Fruit fly (Drosophila melanogaster) whole organism, embryonic: Measurements from ENCODE around the gene IntS10.
A peak's percentile ranks its signal among the peaks of the same experiment; 100 is the strongest.

Experiments used
- CG10321 ChIP-seq: fragments of 200-800 bp; sonication (Bioruptor generic); IDR thresholded peaks from 2 replicates; pipeline ENCODE4 v1.3.6; 2022; ENCODE audit warnings: missing biosample characterization, missing genetic modification characterization
- CG10431 ChIP-seq: fragments of 200-800 bp; sonication (Bioruptor generic); optimal IDR thresholded peaks from 3 replicates; lab custom pipeline; 2018; ENCODE audit warnings: missing biosample characterization, mild to moderate bottlenecking, missing genetic modification characterization
- CG10565 ChIP-seq: fragments of 200-800 bp; sonication (Bioruptor generic); optimal IDR thresholded peaks from 3 replicates; lab custom pipeline; 2016; ENCODE audit warnings: missing biosample characterization, mild to moderate bottlenecking, missing genetic modification characterization
- CG11723 ChIP-seq: fragments of 200-800 bp; sonication (Bioruptor generic); optimal IDR thresholded peaks from 2 replicates; lab custom pipeline; 2017; ENCODE audit warnings: missing biosample characterization, mild to moderate bottlenecking, missing genetic modification characterization
- CG14441 ChIP-seq: fragments of 200-800 bp; sonication (Bioruptor generic); IDR thresholded peaks from 2 replicates; pipeline ENCODE4 v1.3.6; 2022; ENCODE audit warnings: missing biosample characterization, missing genetic modification characterization
- CG15269 ChIP-seq: fragments of 200-800 bp; sonication (Bioruptor generic); optimal IDR thresholded peaks from 2 replicates; lab custom pipeline; 2018; ENCODE audit warnings: missing biosample characterization, mild to moderate bottlenecking, missing genetic modification characterization, moderate library complexity
- CG15696 ChIP-seq: fragments of 200-800 bp; sonication (Bioruptor generic); optimal IDR thresholded peaks from 2 replicates; lab custom pipeline; 2019; ENCODE audit warnings: missing biosample characterization, mild to moderate bottlenecking, missing genetic modification characterization, moderate library complexity
- CG16863 ChIP-seq: fragments of 200-800 bp; sonication (Bioruptor generic); optimal IDR thresholded peaks from 3 replicates; lab custom pipeline; 2016; ENCODE audit warnings: missing biosample characterization, missing genetic modification characterization
- CG18011 ChIP-seq: fragments of 200-800 bp; sonication (Bioruptor generic); optimal IDR thresholded peaks from 2 replicates; lab custom pipeline; 2017; ENCODE audit warnings: missing biosample characterization, missing genetic modification characterization, mild to moderate bottlenecking, moderate library complexity, missing genotype
- CG3838 ChIP-seq: fragments of 200-800 bp; sonication (Bioruptor generic); optimal IDR thresholded peaks from 3 replicates; lab custom pipeline; 2016; ENCODE audit warnings: missing biosample characterization, missing genetic modification characterization
- CG3847 ChIP-seq: fragments of 200-800 bp; sonication (Bioruptor generic); IDR thresholded peaks from 2 replicates; pipeline ENCODE4 v1.3.6; 2022; ENCODE audit warnings: missing biosample characterization, missing genetic modification characterization
- CG5245 ChIP-seq: fragments of 200-800 bp; sonication (Bioruptor generic); optimal IDR thresholded peaks from 3 replicates; lab custom pipeline; 2016; ENCODE audit warnings: missing biosample characterization, missing genetic modification characterization
- CG6854 ChIP-seq: fragments of 200-800 bp; sonication (Bioruptor generic); optimal IDR thresholded peaks from 3 replicates; lab custom pipeline; 2017; ENCODE audit warnings: missing biosample characterization, mild to moderate bottlenecking, missing genetic modification characterization
- CG8388 ChIP-seq: fragments of 200-800 bp; sonication (Bioruptor generic); optimal IDR thresholded peaks from 2 replicates; lab custom pipeline; 2019; ENCODE audit warnings: missing biosample characterization, mild to moderate bottlenecking, missing genetic modification characterization, moderate library complexity
- CG9797 ChIP-seq: fragments of 200-800 bp; sonication (Bioruptor generic); optimal IDR thresholded peaks from 3 replicates; lab custom pipeline; 2018; ENCODE audit warnings: missing biosample characterization, mild to moderate bottlenecking, missing genetic modification characterization
- CTCF ChIP-seq: fragments of 200-800 bp; sonication (Bioruptor generic); optimal IDR thresholded peaks from 2 replicates; lab custom pipeline; 2017; ENCODE audit warnings: missing biosample characterization, mild to moderate bottlenecking, missing genetic modification characterization, moderate library complexity
- Chrac-16 ChIP-seq: fragments of 200-800 bp; sonication (Bioruptor generic); optimal IDR thresholded peaks from 3 replicates; lab custom pipeline; 2016; ENCODE audit warnings: missing biosample characterization, missing genetic modification characterization
- E2f2 ChIP-seq: fragments of 200-800 bp; sonication (Bioruptor generic); IDR thresholded peaks from 2 replicates; pipeline ENCODE4 v1.3.6; 2022; ENCODE audit warnings: missing biosample characterization, missing genetic modification characterization
- Eip74EF ChIP-seq, 2 experiments: fragments of 200-800 bp in 1 of 2; fragments of >200 bp in 1 of 2; sonication (Bioruptor generic) in 1 of 2; optimal IDR thresholded peaks; 2 replicates each; lab custom pipeline; 2017 to 2019; ENCODE audit warnings: missing biosample characterization in 2 of 2, missing genetic modification characterization in 2 of 2, mild to moderate bottlenecking in 1 of 2, moderate library complexity in 1 of 2
- Gsc ChIP-seq: fragments of 200-800 bp; sonication (Bioruptor generic); IDR thresholded peaks from 2 replicates; pipeline ENCODE4 v1.3.6; 2022; ENCODE audit warnings: missing biosample characterization, missing genetic modification characterization
- Hmr ChIP-seq: fragments of 200-800 bp; sonication (Bioruptor generic); optimal IDR thresholded peaks from 3 replicates; lab custom pipeline; 2017; ENCODE audit warnings: mild to moderate bottlenecking, missing biosample characterization, missing genetic modification reagents, missing genetic modification characterization
- Hsf ChIP-seq: fragments of 200-800 bp; sonication (Bioruptor generic); optimal IDR thresholded peaks from 3 replicates; lab custom pipeline; 2016; ENCODE audit warnings: missing biosample characterization, missing genetic modification characterization
- Jarid2 ChIP-seq: fragments of 200-800 bp; sonication (Bioruptor generic); optimal IDR thresholded peaks from 3 replicates; lab custom pipeline; 2017; ENCODE audit warnings: mild to moderate bottlenecking, missing biosample characterization, missing genetic modification reagents, missing genetic modification characterization
- Max ChIP-seq: fragments of 200-800 bp; sonication (Bioruptor generic); optimal IDR thresholded peaks from 2 replicates; lab custom pipeline; 2016; ENCODE audit warnings: missing biosample characterization, mild to moderate bottlenecking, missing genetic modification characterization
- Neu2 ChIP-seq: fragments of 200-800 bp; sonication (Bioruptor generic); optimal IDR thresholded peaks from 3 replicates; lab custom pipeline; 2016; ENCODE audit warnings: missing biosample characterization, missing genetic modification characterization, borderline replicate concordance
- Nf-YC ChIP-seq: fragments of 200-800 bp; optimal IDR thresholded peaks from 3 replicates; lab custom pipeline; 2019; ENCODE audit warnings: missing biosample characterization, mild to moderate bottlenecking, missing genetic modification characterization, moderate library complexity
- NfI ChIP-seq: fragments of 200-800 bp; sonication (Bioruptor generic); optimal IDR thresholded peaks from 3 replicates; lab custom pipeline; 2018; ENCODE audit warnings: missing biosample characterization, mild to moderate bottlenecking, missing genetic modification characterization, moderate library complexity
- Ssrp ChIP-seq: fragments of 200-800 bp; sonication (Bioruptor generic); optimal IDR thresholded peaks from 2 replicates; lab custom pipeline; 2018; ENCODE audit warnings: missing biosample characterization, mild to moderate bottlenecking, missing genetic modification characterization, moderate library complexity
- Stat92E ChIP-seq, 3 experiments: fragments of >200 bp in 2 of 3; fragments of 200-800 bp in 1 of 3; sonication (Bioruptor generic) in 1 of 3; optimal IDR thresholded peaks; 2 replicates each; lab custom pipeline; 2017 to 2019; ENCODE audit warnings: missing biosample characterization in 3 of 3, missing genetic modification characterization in 3 of 3, mild to moderate bottlenecking in 1 of 3, moderate library complexity in 1 of 3
- abd-A ChIP-seq: fragments of 200-800 bp; sonication (Bioruptor generic); optimal IDR thresholded peaks from 3 replicates; lab custom pipeline; 2019; ENCODE audit warnings: missing biosample characterization, mild to moderate bottlenecking, missing genetic modification characterization, moderate library complexity
- ash1 ChIP-seq: fragments of 200-800 bp; sonication (Bioruptor generic); optimal IDR thresholded peaks from 2 replicates; lab custom pipeline; 2018; ENCODE audit warnings: missing biosample characterization, mild to moderate bottlenecking, missing genetic modification characterization
- az2 ChIP-seq: fragments of 200-800 bp; sonication (Bioruptor generic); optimal IDR thresholded peaks from 3 replicates; lab custom pipeline; 2016; ENCODE audit warnings: missing biosample characterization, missing genetic modification characterization
- bowl ChIP-seq: fragments of 200-800 bp; sonication (Bioruptor generic); IDR thresholded peaks from 2 replicates; pipeline ENCODE4 v1.3.6; 2022; ENCODE audit warnings: missing biosample characterization, missing genetic modification characterization
- chinmo ChIP-seq: fragments of 200-800 bp; sonication (Bioruptor generic); IDR thresholded peaks from 4 replicates; pipeline ENCODE4 v1.3.6; 2022; ENCODE audit warnings: missing biosample characterization, missing genetic modification characterization; ENCODE audit not compliant: partially characterized antibody
- chn ChIP-seq: fragments of 200-800 bp; sonication (Bioruptor generic); optimal IDR thresholded peaks from 2 replicates; lab custom pipeline; 2016; ENCODE audit warnings: missing biosample characterization, missing genetic modification characterization
- crp ChIP-seq, 2 experiments: fragments of 200-800 bp; sonication (Bioruptor generic); optimal IDR thresholded peaks; 2 replicates in 1 of 2; 3 replicates in 1 of 2; lab custom pipeline; 2017; ENCODE audit warnings: missing biosample characterization in 2 of 2, missing genetic modification characterization in 2 of 2, mild to moderate bottlenecking in 1 of 2, moderate library complexity in 1 of 2
- ewg ChIP-seq: fragments of 200-800 bp; sonication (Bioruptor generic); optimal IDR thresholded peaks from 3 replicates; lab custom pipeline; 2017; ENCODE audit warnings: mild to moderate bottlenecking, missing biosample characterization, missing genetic modification reagents, missing genetic modification characterization
- fd64A ChIP-seq: fragments of 200-800 bp; sonication (Bioruptor generic); optimal IDR thresholded peaks from 3 replicates; lab custom pipeline; 2018; ENCODE audit warnings: missing biosample characterization, mild to moderate bottlenecking, missing genetic modification characterization
- fru ChIP-seq: fragments of >200 bp; optimal IDR thresholded peaks from 2 replicates; lab custom pipeline; 2017
- grau ChIP-seq: fragments of 200-800 bp; optimal IDR thresholded peaks from 3 replicates; lab custom pipeline; 2019; ENCODE audit warnings: missing biosample characterization, mild to moderate bottlenecking, missing genetic modification characterization, moderate library complexity
- jigr1 ChIP-seq: fragments of 200-800 bp; sonication (Bioruptor generic); IDR thresholded peaks from 3 replicates; pipeline ENCODE4 v1.3.6; 2022; ENCODE audit warnings: missing biosample characterization, missing genetic modification characterization
- lov ChIP-seq, 2 experiments: fragments of 200-800 bp in 1 of 2; fragments of >200 bp in 1 of 2; sonication (Bioruptor generic) in 1 of 2; IDR thresholded peaks in 1 of 2; optimal IDR thresholded peaks in 1 of 2; 2 replicates in 1 of 2; 3 replicates in 1 of 2; pipeline versions ENCODE4 v1.3.6 to Lab custom; 2017 to 2022; ENCODE audit warnings: missing biosample characterization in 1 of 2, missing genetic modification characterization in 1 of 2
- pb ChIP-seq: fragments of 200-800 bp; sonication (Bioruptor generic); optimal IDR thresholded peaks from 3 replicates; lab custom pipeline; 2016; ENCODE audit warnings: missing biosample characterization, missing genetic modification characterization
- pnt ChIP-seq: fragments of 200-800 bp; sonication (Bioruptor generic); optimal IDR thresholded peaks from 3 replicates; lab custom pipeline; 2016; ENCODE audit warnings: missing biosample characterization, missing genetic modification characterization
- sima ChIP-seq: fragments of 200-800 bp; sonication (Bioruptor generic); optimal IDR thresholded peaks from 2 replicates; lab custom pipeline; 2016; ENCODE audit warnings: missing biosample characterization, missing genetic modification characterization
- sna ChIP-seq: fragments of 200-800 bp; sonication (Bioruptor generic); IDR thresholded peaks from 2 replicates; pipeline ENCODE4 v1.3.6; 2022; ENCODE audit warnings: missing biosample characterization, missing genetic modification characterization; ENCODE audit not compliant: partially characterized antibody
- usp ChIP-seq: fragments of >200 bp; optimal IDR thresholded peaks from 2 replicates; lab custom pipeline; 2017; ENCODE audit warnings: missing biosample characterization, missing genetic modification characterization
- wek ChIP-seq: fragments of 200-800 bp; sonication (Bioruptor generic); optimal IDR thresholded peaks from 3 replicates; lab custom pipeline; 2018; ENCODE audit warnings: missing biosample characterization, mild to moderate bottlenecking, missing genetic modification characterization, moderate library complexity
- zen ChIP-seq: fragments of 200-800 bp; sonication (Bioruptor generic); optimal IDR thresholded peaks from 3 replicates; lab custom pipeline; 2018; ENCODE audit warnings: missing biosample characterization, mild to moderate bottlenecking, missing genetic modification characterization, moderate library complexity

IntS10 gene

DNA sequence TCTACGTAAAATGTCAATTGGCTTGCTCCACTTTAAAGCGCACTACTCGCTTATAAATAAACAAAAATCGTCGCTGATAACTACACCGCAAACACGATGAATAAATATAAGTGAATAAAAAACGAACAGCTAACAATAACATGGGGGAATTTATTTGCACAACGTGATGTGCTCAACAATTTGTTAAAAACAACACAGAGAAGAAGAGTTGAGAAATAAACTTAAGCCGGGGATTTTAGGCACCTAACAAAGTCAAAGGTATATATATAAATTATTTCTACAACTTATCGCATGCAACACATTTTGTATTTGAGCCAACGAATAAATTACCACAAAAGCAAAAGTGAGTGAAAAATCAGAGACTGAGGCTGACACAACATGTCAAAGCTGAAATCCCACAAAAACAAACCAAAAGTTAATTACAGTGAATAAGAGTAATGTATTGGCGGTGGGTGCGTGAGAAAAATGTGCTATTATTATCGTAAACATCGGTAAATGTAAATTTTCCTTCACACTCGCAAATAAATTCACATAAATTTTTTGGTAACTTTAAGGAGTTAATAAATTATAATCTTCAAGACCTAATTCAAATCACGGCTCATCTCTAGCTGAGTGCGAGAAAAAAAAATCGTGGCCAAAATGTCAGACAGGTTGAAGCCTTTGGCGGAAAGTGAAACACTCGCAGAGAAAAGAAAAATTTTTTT is 34.1 kb upstream of the IntS10 start (continued):
- TF ChIP-seq pb: no peak
- TF ChIP-seq crp (GFP tag; optimal IDR thresholded peaks at IDR 0.05; lab: Kevin White, UChicago): no peak
- TF ChIP-seq Gsc: no peak
- TF ChIP-seq jigr1 (GFP tag; lab: Robert Waterston, UW): no peak
- no peak for TF ChIP-seq CG11723 (GFP tag; lab: Kevin White, UChicago)
- TF ChIP-seq ewg (GFP tag; lab: Kevin White, UChicago): no peak
- no peak for TF ChIP-seq CG10321 (GFP tag; lab: Robert Waterston, UW)
- TF ChIP-seq CG14441: no peak; the same call in 1 of the 2 replicates
- TF ChIP-seq ash1 (GFP tag; lab: Kevin White, UChicago): no peak
- no peak for TF ChIP-seq CG16863 (GFP tag; lab: Kevin White, UChicago)
- peak; percentile 26 for TF ChIP-seq az2 (GFP tag; lab: Kevin White, UChicago)
- TF ChIP-seq Max (GFP tag; lab: Kevin White, UChicago): no peak
- no peak for TF ChIP-seq CG3838 (GFP tag; lab: Kevin White, UChicago)
- no peak for TF ChIP-seq Ssrp
- no peak for TF ChIP-seq CG10431 (GFP tag; lab: Kevin White, UChicago)
- TF ChIP-seq chn (GFP tag; lab: Kevin White, UChicago): no peak
- TF ChIP-seq E2f2 (GFP tag; lab: Robert Waterston, UW): peak; percentile 25; the same call in 1 of the 2 replicates
- TF ChIP-seq fd64A: no peak
- no peak for TF ChIP-seq zen (tag; lab: Kevin White, UChicago)
- no peak for TF ChIP-seq CG10565 (GFP tag; lab: Kevin White, UChicago)
- 0 out of 4 replicates have a peak, but pooled peaks have one; percentile 54 for TF ChIP-seq chinmo (GFP tag; lab: Robert Waterston, UW)
- no peak for TF ChIP-seq sna
- TF ChIP-seq CG6854 (GFP tag; lab: Kevin White, UChicago): no peak
- no peak for TF ChIP-seq pnt (GFP tag; lab: Kevin White, UChicago)
- no peak for TF ChIP-seq bowl (GFP tag; lab: Robert Waterston, UW)
- TF ChIP-seq Hmr (GFP tag; lab: Kevin White, UChicago): peak; percentile 10
- TF ChIP-seq sima (GFP tag; lab: Kevin White, UChicago): no peak
- no peak for TF ChIP-seq CG15696
- TF ChIP-seq Stat92E (GFP tag; optimal IDR thresholded peaks at IDR 0.05; lab: Kevin White, UChicago): no peak
- no peak for TF ChIP-seq fru (lab: Kevin White, UChicago)
- TF ChIP-seq CTCF (GFP tag; lab: Kevin White, UChicago): no peak
- no peak for TF ChIP-seq CG5245 (GFP tag; lab: Kevin White, UChicago)
- peak; percentile 44 for TF ChIP-seq NfI (GFP tag; lab: Kevin White, UChicago)
- TF ChIP-seq lov (optimal IDR thresholded peaks at IDR 0.05; lab: Kevin White, UChicago): no peak
- TF ChIP-seq lov (GFP tag; IDR thresholded peaks at IDR 0.05; lab: Robert Waterston, UW): no peak
- TF ChIP-seq CG9797: no peak
- TF ChIP-seq Neu2 (GFP tag; lab: Kevin White, UChicago): no peak
- no peak for TF ChIP-seq Jarid2 (GFP tag; lab: Kevin White, UChicago)
- peak; percentile 67 for TF ChIP-seq CG15269 (tag; lab: Kevin White, UChicago)
- TF ChIP-seq CG18011 (GFP tag; lab: Kevin White, UChicago): no peak
- TF ChIP-seq Eip74EF (GFP tag; optimal IDR thresholded peaks at IDR 0.05; lab: Kevin White, UChicago): no peak
- TF ChIP-seq CG8388 (GFP tag; lab: Kevin White, UChicago): no peak
- TF ChIP-seq Hsf (GFP tag; lab: Kevin White, UChicago): no peak
- TF ChIP-seq usp (GFP tag; lab: Kevin White, UChicago): no peak
- no peak for TF ChIP-seq wek
- TF ChIP-seq CG3847 (GFP tag; lab: Robert Waterston, UW): peak; percentile 28; the same call in 1 of the 2 replicates
- TF ChIP-seq grau (tag; lab: Kevin White, UChicago): peak; percentile 40
- TF ChIP-seq Chrac-16: no peak
- no peak for TF ChIP-seq abd-A (tag; lab: Kevin White, UChicago)
- no peak for TF ChIP-seq Nf-YC (tag; lab: Kevin White, UChicago)
